Worm (Caenorhabditis elegans) whole organism, L1 larva: ENCODE data around the gene mua-3.

ENCODE experiments used
- C16A3.4 ChIP-seq: fragments of 150-350 bp; optimal IDR thresholded peaks from 2 replicates; lab custom pipeline; 2014; ENCODE audit warnings: missing biosample characterization, missing genetic modification characterization
- Y116A8C.19 ChIP-seq: sonication (generic microtip); optimal IDR thresholded peaks from 2 replicates; lab custom pipeline; 2016; ENCODE audit warnings: missing compliant biosample characterization, missing genetic modification characterization, borderline replicate concordance
- aha-1 ChIP-seq: fragments of 150-350 bp; optimal IDR thresholded peaks from 2 replicates; lab custom pipeline; 2014; ENCODE audit warnings: missing biosample characterization, missing genetic modification characterization
- aly-2 ChIP-seq: fragments of 150-350 bp; optimal IDR thresholded peaks from 2 replicates; lab custom pipeline; 2014; ENCODE audit warnings: missing biosample characterization, missing genetic modification characterization
- blmp-1 ChIP-seq: fragments of 150-350 bp; optimal IDR thresholded peaks from 2 replicates; lab custom pipeline; 2014; ENCODE audit warnings: missing biosample characterization, missing genetic modification characterization
- ceh-8 ChIP-seq: fragments of 200-800 bp; sonication (Bioruptor generic); optimal IDR thresholded peaks from 2 replicates; lab custom pipeline; 2018; ENCODE audit warnings: mild to moderate bottlenecking, missing genetic modification characterization, moderate library complexity, missing compliant biosample characterization
- ceh-82 ChIP-seq, 3 experiments: fragments of 150-350 bp in 1 of 3; sonication (generic microtip) in 2 of 3; optimal IDR thresholded peaks; 2 replicates each; lab custom pipeline; 2014 to 2017; ENCODE audit warnings: missing biosample characterization in 3 of 3, missing genetic modification characterization in 3 of 3
- ceh-88 ChIP-seq: fragments of 200-800 bp; sonication (Bioruptor generic); IDR thresholded peaks from 2 replicates; pipeline ENCODE4 v1.3.6; 2022; ENCODE audit warnings: missing genetic modification characterization, missing compliant biosample characterization
- ces-1 ChIP-seq: fragments of 150-350 bp; optimal IDR thresholded peaks from 2 replicates; lab custom pipeline; 2014; ENCODE audit warnings: missing biosample characterization, missing genetic modification reagents, missing genetic modification characterization
- efl-1 ChIP-seq, 4 experiments: fragments of 150-350 bp; optimal IDR thresholded peaks in 3 of 4; peaks in 1 of 4; 1 replicate in 1 of 4; 2 replicates in 3 of 4; lab custom pipeline; 2014; ENCODE audit warnings: missing biosample characterization in 2 of 4, missing genetic modification characterization in 2 of 4, missing genetic modification reagents in 2 of 4
- efl-3 ChIP-seq: fragments of 200-800 bp; sonication (Bioruptor generic); optimal IDR thresholded peaks from 2 replicates; lab custom pipeline; 2018; ENCODE audit warnings: mild to moderate bottlenecking, missing genetic modification characterization, missing compliant biosample characterization
- egl-27 ChIP-seq, 2 experiments: fragments of 150-350 bp in 1 of 2; sonication (generic microtip); optimal IDR thresholded peaks; 3 replicates each; lab custom pipeline; 2017 to 2018; ENCODE audit warnings: missing biosample characterization in 2 of 2, missing genetic modification characterization in 2 of 2, missing genetic modification reagents in 2 of 2
- fkh-10 ChIP-seq: sonication (generic microtip); optimal IDR thresholded peaks from 2 replicates; lab custom pipeline; 2017; ENCODE audit warnings: missing biosample characterization, missing genetic modification reagents, missing genetic modification characterization
- fos-1 ChIP-seq: fragments of 150-350 bp; optimal IDR thresholded peaks from 2 replicates; lab custom pipeline; 2014; ENCODE audit warnings: missing biosample characterization, missing genetic modification characterization
- grh-1 ChIP-seq: fragments of 200-800 bp; sonication (Bioruptor generic); IDR thresholded peaks from 2 replicates; pipeline ENCODE4 v1.3.6; 2022; ENCODE audit warnings: missing genetic modification reagents, missing genetic modification characterization, missing compliant biosample characterization
- hpl-2 ChIP-seq: fragments of 150-350 bp; optimal IDR thresholded peaks from 2 replicates; lab custom pipeline; 2014; ENCODE audit warnings: missing biosample characterization, missing genetic modification reagents, missing genetic modification characterization
- isw-1 ChIP-seq: fragments of 200-800 bp; sonication (Bioruptor generic); IDR thresholded peaks from 2 replicates; pipeline ENCODE4 v1.3.6; 2022; ENCODE audit warnings: missing genetic modification characterization, missing compliant biosample characterization
- lin-13 ChIP-seq: fragments of 150-350 bp; optimal IDR thresholded peaks from 2 replicates; lab custom pipeline; 2014; ENCODE audit warnings: missing biosample characterization, missing genetic modification reagents, missing genetic modification characterization
- lin-14 ChIP-seq: fragments of 200-800 bp; sonication (Bioruptor generic); optimal IDR thresholded peaks from 2 replicates; lab custom pipeline; 2018; ENCODE audit warnings: mild to moderate bottlenecking, missing genetic modification characterization, moderate library complexity, missing compliant biosample characterization
- lin-15B ChIP-seq: fragments of 150-350 bp; sonication (generic microtip); optimal IDR thresholded peaks from 3 replicates; lab custom pipeline; 2014; ENCODE audit warnings: missing biosample characterization, missing genetic modification characterization
- lin-35 ChIP-seq, 2 experiments: fragments of 150-350 bp; optimal IDR thresholded peaks; 2 replicates each; lab custom pipeline; 2014; ENCODE audit warnings: missing biosample characterization in 2 of 2, missing genetic modification characterization in 2 of 2, missing genetic modification reagents in 2 of 2
- lin-39 ChIP-seq: fragments of 150-350 bp; optimal IDR thresholded peaks from 2 replicates; lab custom pipeline; 2014; ENCODE audit warnings: missing biosample characterization, missing genetic modification reagents, missing genetic modification characterization
- lir-3 ChIP-seq: sonication (generic microtip); optimal IDR thresholded peaks from 2 replicates; lab custom pipeline; 2016; ENCODE audit warnings: mild to moderate bottlenecking, missing genetic modification characterization, moderate library complexity, missing compliant biosample characterization; ENCODE audit not compliant: poor library complexity
- lsy-2 ChIP-seq, 2 experiments: fragments of 150-350 bp; optimal IDR thresholded peaks; 2 replicates each; lab custom pipeline; 2014; ENCODE audit warnings: missing biosample characterization in 2 of 2, missing genetic modification characterization in 2 of 2
- mef-2 ChIP-seq: fragments of 150-350 bp; optimal IDR thresholded peaks from 2 replicates; lab custom pipeline; 2014; ENCODE audit warnings: missing biosample characterization, missing genetic modification characterization
- mep-1 ChIP-seq: fragments of 150-350 bp; optimal IDR thresholded peaks from 2 replicates; lab custom pipeline; 2014; ENCODE audit warnings: missing biosample characterization, missing genetic modification characterization
- nhr-11 ChIP-seq: fragments of 150-350 bp; optimal IDR thresholded peaks from 2 replicates; lab custom pipeline; 2014; ENCODE audit warnings: missing biosample characterization, missing genetic modification characterization
- nhr-12 ChIP-seq: sonication (generic microtip); optimal IDR thresholded peaks from 2 replicates; lab custom pipeline; 2017; ENCODE audit warnings: missing biosample characterization, missing genetic modification characterization
- nhr-19 ChIP-seq: fragments of 200-800 bp; sonication (Bioruptor generic); conservative IDR thresholded peaks from 2 replicates; pipeline ENCODE4 v1.3.6; 2022; ENCODE audit warnings: missing genetic modification characterization, missing compliant biosample characterization
- nhr-20 ChIP-seq: sonication (generic microtip); optimal IDR thresholded peaks from 2 replicates; lab custom pipeline; 2016; ENCODE audit warnings: mild to moderate bottlenecking, missing genetic modification characterization, missing compliant biosample characterization
- nhr-237 ChIP-seq: fragments of 150-350 bp; optimal IDR thresholded peaks from 2 replicates; lab custom pipeline; 2014; ENCODE audit warnings: missing biosample characterization, missing genetic modification characterization
- nhr-84 ChIP-seq: sonication (generic microtip); optimal IDR thresholded peaks from 2 replicates; lab custom pipeline; 2017; ENCODE audit warnings: missing biosample characterization, missing genetic modification characterization
- nhr-85 ChIP-seq: sonication (generic microtip); peaks from one replicate; lab custom pipeline; 2016; ENCODE audit warnings: missing genetic modification characterization, inconsistent platforms, missing compliant biosample characterization
- nhr-90 ChIP-seq: sonication (generic microtip); optimal IDR thresholded peaks from 2 replicates; lab custom pipeline; 2016; ENCODE audit warnings: mild to moderate bottlenecking, missing genetic modification characterization, missing compliant biosample characterization; ENCODE audit not compliant: poor library complexity
- pqm-1 ChIP-seq: sonication (generic microtip); optimal IDR thresholded peaks from 3 replicates; lab custom pipeline; 2017; ENCODE audit warnings: missing biosample characterization, missing genetic modification characterization
- rnt-1 ChIP-seq: sonication (generic microtip); optimal IDR thresholded peaks from 2 replicates; lab custom pipeline; 2016; ENCODE audit warnings: mild to moderate bottlenecking, missing genetic modification characterization, moderate library complexity, missing compliant biosample characterization
- sptf-1 ChIP-seq: fragments of 150-350 bp; optimal IDR thresholded peaks from 2 replicates; lab custom pipeline; 2014; ENCODE audit warnings: missing biosample characterization, missing genetic modification characterization
- sup-37 ChIP-seq: fragments of 200-800 bp; sonication (Bioruptor generic); optimal IDR thresholded peaks from 2 replicates; lab custom pipeline; 2018; ENCODE audit warnings: mild to moderate bottlenecking, missing genetic modification characterization, missing compliant biosample characterization
- swsn-7 ChIP-seq: sonication (generic microtip); optimal IDR thresholded peaks from 2 replicates; lab custom pipeline; 2016; ENCODE audit warnings: missing genetic modification characterization, missing compliant biosample characterization
- tbx-2 ChIP-seq: sonication (generic microtip); optimal IDR thresholded peaks from 2 replicates; lab custom pipeline; 2016; ENCODE audit warnings: missing genetic modification characterization, missing compliant biosample characterization
- vab-15 ChIP-seq: sonication (generic microtip); optimal IDR thresholded peaks from 2 replicates; lab custom pipeline; 2017; ENCODE audit warnings: missing genotype, mild to moderate bottlenecking, missing genetic modification characterization, missing compliant biosample characterization
- xbp-1 ChIP-seq: sonication (generic microtip); optimal IDR thresholded peaks from 2 replicates; lab custom pipeline; 2016; ENCODE audit warnings: missing genetic modification characterization, missing compliant biosample characterization
- zag-1 ChIP-seq: fragments of 150-350 bp; optimal IDR thresholded peaks from 2 replicates; lab custom pipeline; 2014; ENCODE audit warnings: missing biosample characterization, missing genetic modification characterization
- zip-4 ChIP-seq: fragments of 200-800 bp; sonication (Bioruptor generic); optimal IDR thresholded peaks from 2 replicates; lab custom pipeline; 2018; ENCODE audit warnings: mild to moderate bottlenecking, missing genetic modification characterization, moderate library complexity, missing compliant biosample characterization
- ztf-11 ChIP-seq, 2 experiments: sonication (generic microtip); optimal IDR thresholded peaks; 2 replicates each; lab custom pipeline; 2016 to 2017; ENCODE audit warnings: missing genetic modification characterization in 2 of 2, missing biosample characterization in 1 of 2, missing compliant biosample characterization in 1 of 2
- ztf-4 ChIP-seq: fragments of 150-350 bp; optimal IDR thresholded peaks from 2 replicates; lab custom pipeline; 2014; ENCODE audit warnings: missing biosample characterization, missing genetic modification characterization

The mua-3 gene

DNA sequence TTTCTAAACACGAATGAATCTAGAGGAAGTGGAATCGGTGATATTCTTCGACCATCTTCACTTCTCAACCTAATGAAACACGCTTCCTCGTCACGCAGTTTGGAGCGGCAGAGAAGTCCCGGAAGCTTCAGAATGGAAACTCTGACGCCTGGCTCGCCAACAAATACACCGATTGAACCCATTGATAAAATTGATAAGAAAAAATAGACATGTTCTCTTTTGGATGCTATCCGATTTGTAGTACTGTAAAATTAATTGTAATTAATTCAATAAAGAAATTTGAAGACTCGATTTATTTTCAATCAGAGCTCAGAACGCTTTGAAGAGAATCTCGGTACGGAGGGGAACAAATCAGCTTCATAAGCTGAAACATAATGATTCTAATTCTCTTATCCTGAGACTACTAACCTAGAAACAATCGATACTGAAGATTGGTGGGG lies 54.1 kb downstream of the mua-3 start (continued):
- TF ChIP-seq zip-4 (GFP tag; lab: Kevin White, UChicago) = no peak
- TF ChIP-seq sup-37 (GFP tag; lab: Kevin White, UChicago) = peak; percentile 38
- no peak for TF ChIP-seq vab-15 (tag; lab: Kevin White, UChicago)
- no peak for TF ChIP-seq nhr-12 (tag; lab: Kevin White, UChicago)
- TF ChIP-seq zag-1 (tag; lab: Kevin White, UChicago) = no peak
- TF ChIP-seq nhr-20 (tag; lab: Kevin White, UChicago) = peak; percentile 45
- peak; percentile 5 to 34 for TF ChIP-seq lsy-2 (tag; optimal IDR thresholded peaks at IDR 0.05; lab: Kevin White, UChicago)
- TF ChIP-seq hpl-2 (GFP tag; lab: Kevin White, UChicago) = peak; percentile 46
- TF ChIP-seq ceh-88 (GFP tag; lab: Robert Waterston, UW) = peak; percentile 45; the same call in 1 of the 2 replicates
- peak in 1 of 2 experiments; percentile 22 for TF ChIP-seq ztf-11 (tag; optimal IDR thresholded peaks at IDR 0.05; lab: Kevin White, UChicago)
- no peak for TF ChIP-seq isw-1 (GFP tag; lab: Robert Waterston, UW)
- TF ChIP-seq aly-2 (tag; lab: Kevin White, UChicago) = peak; percentile 99
- TF ChIP-seq pqm-1 (tag; lab: Kevin White, UChicago) = no peak
- TF ChIP-seq ceh-8 = no peak
- TF ChIP-seq mef-2 (tag; lab: Kevin White, UChicago) = no peak
- TF ChIP-seq nhr-237 (tag; lab: Kevin White, UChicago) = no peak
- TF ChIP-seq nhr-85 (tag; lab: Kevin White, UChicago) = peak; percentile 4
- peak; percentile 48 for TF ChIP-seq rnt-1 (tag; lab: Kevin White, UChicago)
- TF ChIP-seq grh-1 (GFP tag; lab: Robert Waterston, UW) = peak; percentile 58
- TF ChIP-seq sptf-1 (tag; lab: Kevin White, UChicago) = no peak
- TF ChIP-seq C16A3.4 (tag; lab: Kevin White, UChicago) = no peak
- peak; percentile 48 for TF ChIP-seq xbp-1
- no peak for TF ChIP-seq fkh-10 (GFP tag; lab: Kevin White, UChicago)
- peak; percentile 92 for TF ChIP-seq ztf-4 (tag; lab: Kevin White, UChicago)
- TF ChIP-seq nhr-19 = peak; percentile 61
- peak; percentile 14 to 31 for TF ChIP-seq efl-1 (optimal IDR thresholded peaks at IDR 0.05; lab: Kevin White, UChicago)
- TF ChIP-seq efl-1 (GFP tag; optimal IDR thresholded peaks at IDR 0.05 in 1 of 2; lab: Kevin White, UChicago) = peak in 1 of 2 experiments; percentile 92
- no peak for TF ChIP-seq mep-1 (tag; lab: Kevin White, UChicago)
- no peak for TF ChIP-seq lin-39 (tag; lab: Kevin White, UChicago)
- peak; percentile 3 for TF ChIP-seq lir-3 (tag; lab: Kevin White, UChicago)
- no peak for TF ChIP-seq ces-1 (GFP tag; lab: Kevin White, UChicago)
- no peak for TF ChIP-seq Y116A8C.19 (tag; lab: Kevin White, UChicago)

DNA sequence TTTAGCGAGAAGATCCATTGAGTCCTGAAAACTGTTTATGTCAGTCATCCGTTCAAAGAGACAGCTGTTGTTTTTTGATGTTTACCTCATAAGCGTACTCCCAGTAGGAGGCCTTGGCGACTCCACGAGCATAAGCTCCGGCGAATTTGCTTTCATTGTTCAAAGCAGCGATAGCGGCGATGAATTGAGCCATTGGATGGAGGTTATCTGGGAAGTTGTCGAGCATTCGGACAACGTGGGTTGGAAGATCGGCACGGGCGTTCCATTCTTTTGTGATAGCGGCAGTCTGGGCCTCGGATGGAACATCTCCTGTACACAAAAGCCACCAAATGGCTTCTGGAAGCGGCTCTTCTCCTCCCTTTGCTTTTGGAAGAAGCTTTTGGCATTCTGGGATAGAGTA lies 55.4 kb downstream of the mua-3 start:
- TF ChIP-seq grh-1 (GFP tag; lab: Robert Waterston, UW) (no peak), fos-1 (no peak), aha-1 (tag; lab: Kevin White, UChicago) (no peak), efl-1 (optimal IDR thresholded peaks at IDR 0.05; lab: Kevin White, UChicago) (no peak), efl-1 (GFP tag; optimal IDR thresholded peaks at IDR 0.05 in 1 of 2; lab: Kevin White, UChicago) (peak in 1 of 2 experiments; percentile 94), nhr-90 (no peak), lin-14 (no peak), nhr-84 (tag; lab: Kevin White, UChicago) (no peak), lsy-2 (tag; optimal IDR thresholded peaks at IDR 0.05; lab: Kevin White, UChicago) (no peak), xbp-1 (no peak)

DNA sequence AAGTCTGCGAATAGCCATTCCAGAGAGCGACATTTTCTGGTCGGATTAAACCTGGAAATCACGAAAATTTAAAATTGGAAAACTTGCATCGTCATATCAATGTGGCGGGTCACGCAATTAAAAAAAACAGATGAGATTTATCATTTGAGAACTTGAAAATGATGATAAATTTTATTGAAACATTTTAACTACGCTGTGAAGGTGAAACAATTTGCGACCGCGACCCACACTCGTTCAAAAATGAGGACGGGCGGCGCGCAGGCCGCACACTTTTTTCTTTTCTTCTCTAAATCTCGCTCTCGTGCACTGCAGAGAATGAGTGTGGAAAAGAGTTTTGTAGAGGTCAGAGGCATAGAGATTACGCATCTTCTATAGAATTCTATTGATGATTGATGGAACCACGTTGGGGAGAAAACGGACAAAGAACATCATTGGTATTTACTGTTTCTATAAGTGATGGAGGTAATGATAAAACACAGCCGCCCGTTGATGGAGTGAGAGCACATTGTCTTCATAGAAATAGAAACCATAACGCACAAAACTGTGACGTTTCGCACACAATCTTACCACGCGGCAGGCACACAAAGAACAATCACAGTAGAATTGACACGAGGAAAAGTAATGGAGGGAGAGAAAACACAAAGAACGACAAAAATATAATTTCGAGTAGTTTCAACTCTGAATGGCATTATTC lies 56.2 kb downstream of the mua-3 start, which contains the start of gene cts-1:
TSS of gene cts-1 (minus strand) at position 51 of the 694 bp plus-strand sequence.
- TF ChIP-seq ztf-11 (tag; optimal IDR thresholded peaks at IDR 0.05; lab: Kevin White, UChicago) (no peak), lin-15B (tag; lab: Kevin White, UChicago) (peak; percentile 67), nhr-237 (tag; lab: Kevin White, UChicago) (peak; percentile 12), nhr-84 (tag; lab: Kevin White, UChicago) (no peak), xbp-1 (peak; percentile 74), nhr-11 (tag; lab: Kevin White, UChicago) (peak; percentile 10), tbx-2 (tag; lab: Kevin White, UChicago) (peak; percentile 74), lsy-2 (tag; optimal IDR thresholded peaks at IDR 0.05; lab: Kevin White, UChicago) (peak; percentile 78 to 95), lin-13 (GFP tag; lab: Kevin White, UChicago) (peak; percentile 35), blmp-1 (tag; lab: Kevin White, UChicago) (peak; percentile 87), fkh-10 (GFP tag; lab: Kevin White, UChicago) (peak; percentile 23), ceh-88 (GFP tag; lab: Robert Waterston, UW) (no peak), rnt-1 (tag; lab: Kevin White, UChicago) (peak; percentile 85), mep-1 (tag; lab: Kevin White, UChicago) (peak; percentile 81), egl-27 (tag; optimal IDR thresholded peaks at IDR 0.05; lab: Kevin White, UChicago) (peak in 1 of 2 experiments; percentile 24), C16A3.4 (tag; lab: Kevin White, UChicago) (peak; percentile 65), efl-3 (GFP tag; lab: Kevin White, UChicago) (no peak), ceh-82 (tag; optimal IDR thresholded peaks at IDR 0.05; lab: Kevin White, UChicago) (peak in 2 of 3 experiments; percentile 35 to 83), lin-35 (GFP tag; optimal IDR thresholded peaks at IDR 0.05; lab: Kevin White, UChicago) (peak; percentile 69 to 82), sptf-1 (tag; lab: Kevin White, UChicago) (no peak), swsn-7 (tag; lab: Kevin White, UChicago) (peak; percentile 73)
